Worm (Caenorhabditis elegans) whole organism, midembryonic: ENCODE results near the gene hst-3.1.

Source experiments
- flt-1 ChIP-seq: fragments of 200-800 bp; sonication (Bioruptor generic); IDR thresholded peaks from 2 replicates; pipeline ENCODE4 v1.3.6; 2022; ENCODE audit warnings: missing genetic modification characterization, missing compliant biosample characterization
- klf-2 ChIP-seq: fragments of 200-800 bp; sonication (Bioruptor generic); conservative IDR thresholded peaks from 2 replicates; pipeline ENCODE4 v1.3.6; 2022; ENCODE audit warnings: missing genetic modification reagents, missing genetic modification characterization, missing compliant biosample characterization
- med-1 ChIP-seq: sonication (generic microtip); optimal IDR thresholded peaks from 2 replicates; lab custom pipeline; 2017; ENCODE audit warnings: missing genetic modification characterization, mild to moderate bottlenecking, missing compliant biosample characterization, antibody characterized with exemption, missing genetic modification reagents; ENCODE audit not compliant: insufficient read depth
- ref-1 ChIP-seq: fragments of 200-800 bp; sonication (Bioruptor generic); conservative IDR thresholded peaks from 2 replicates; pipeline ENCODE4 v1.3.6; 2022; ENCODE audit warnings: missing genetic modification reagents, missing genetic modification characterization, missing compliant biosample characterization
- tab-1 ChIP-seq: fragments of 200-800 bp; sonication (Bioruptor generic); IDR thresholded peaks from 2 replicates; pipeline ENCODE4 v1.3.6; 2022; ENCODE audit warnings: missing genetic modification characterization, missing compliant biosample characterization

ce11 chrII:6169156-6169555 lies at the start of gene hst-3.1:
- no peak for TF ChIP-seq klf-2 (GFP tag; lab: Robert Waterston, UW)
- no peak for TF ChIP-seq flt-1 (GFP tag; lab: Robert Waterston, UW)
- no peak for TF ChIP-seq ref-1
- no peak for TF ChIP-seq med-1 (GFP tag; lab: Kevin White, UChicago)
- TF ChIP-seq tab-1: no peak
